Worm (Caenorhabditis elegans) whole organism, L4 larva: ENCODE measurements around the gene PDB1.1.

ENCODE experiments used
- F26F4.8 ChIP-seq: fragments of 200-800 bp; sonication (Bioruptor generic); conservative IDR thresholded peaks from 2 replicates; pipeline ENCODE4 v1.3.6; 2022; ENCODE audit warnings: missing genetic modification characterization, missing compliant biosample characterization
- F49E8.2 ChIP-seq: sonication (generic microtip); optimal IDR thresholded peaks from 2 replicates; lab custom pipeline; 2016; ENCODE audit warnings: missing compliant biosample characterization, mild to moderate bottlenecking, missing genetic modification characterization, borderline replicate concordance
- T26A8.4 ChIP-seq: fragments of 200-800 bp; sonication (Bioruptor generic); IDR thresholded peaks from 2 replicates; pipeline ENCODE4 v1.3.6; 2022; ENCODE audit warnings: missing genetic modification characterization, missing compliant biosample characterization
- Y5F2A.4 ChIP-seq: fragments of 200-800 bp; sonication (Bioruptor generic); optimal IDR thresholded peaks from 2 replicates; lab custom pipeline; 2018; ENCODE audit warnings: mild to moderate bottlenecking, missing genetic modification characterization, missing compliant biosample characterization
- aha-1 ChIP-seq: fragments of 150-350 bp; peaks from one replicate; lab custom pipeline; 2014; ENCODE audit warnings: missing biosample characterization, missing genetic modification characterization
- ceh-28 ChIP-seq: fragments of 150-350 bp; optimal IDR thresholded peaks from 2 replicates; lab custom pipeline; 2014; ENCODE audit warnings: missing biosample characterization, missing genetic modification reagents, missing genetic modification characterization
- daf-16 ChIP-seq, 3 experiments: sonication (generic microtip); optimal IDR thresholded peaks; 2 replicates each; lab custom pipeline; 2016 to 2017; ENCODE audit warnings: missing genetic modification characterization in 3 of 3, missing genetic modification reagents in 3 of 3, mild to moderate bottlenecking in 2 of 3, missing compliant biosample characterization in 2 of 3, missing biosample characterization in 1 of 3, moderate library complexity in 1 of 3
- daf-8 ChIP-seq: fragments of 200-800 bp; sonication (Bioruptor generic); IDR thresholded peaks from 2 replicates; pipeline ENCODE4 v1.3.6; 2022; ENCODE audit warnings: missing genetic modification characterization, missing compliant biosample characterization
- dmd-8 ChIP-seq: fragments of 200-800 bp; sonication (Bioruptor generic); IDR thresholded peaks from 2 replicates; pipeline ENCODE4 v1.3.6; 2022; ENCODE audit warnings: missing genetic modification characterization, missing compliant biosample characterization
- egl-43 ChIP-seq: fragments of 200-800 bp; sonication (Bioruptor generic); IDR thresholded peaks from 2 replicates; pipeline ENCODE4 v1.3.6; 2022; ENCODE audit warnings: missing genetic modification reagents, missing genetic modification characterization, missing compliant biosample characterization
- fkh-10 ChIP-seq: fragments of 150-350 bp; optimal IDR thresholded peaks from 2 replicates; lab custom pipeline; 2014; ENCODE audit warnings: missing biosample characterization, missing genetic modification reagents, missing genetic modification characterization
- jun-1 ChIP-seq: fragments of 150-350 bp; optimal IDR thresholded peaks from 2 replicates; lab custom pipeline; 2014; ENCODE audit warnings: missing biosample characterization, missing genetic modification reagents, missing genetic modification characterization
- lin-15B ChIP-seq: fragments of 150-350 bp; sonication (generic microtip); optimal IDR thresholded peaks from 3 replicates; lab custom pipeline; 2014; ENCODE audit warnings: missing biosample characterization, missing genetic modification characterization
- mes-2 ChIP-seq: sonication (generic microtip); optimal IDR thresholded peaks from 2 replicates; lab custom pipeline; 2016; ENCODE audit warnings: missing genotype, mild to moderate bottlenecking, missing genetic modification characterization, missing compliant biosample characterization; ENCODE audit not compliant: poor library complexity, severe bottlenecking
- mxl-2 ChIP-seq: fragments of 200-800 bp; sonication (Bioruptor generic); conservative IDR thresholded peaks from 2 replicates; pipeline ENCODE4 v1.3.6; 2022; ENCODE audit warnings: missing genetic modification reagents, missing genetic modification characterization, missing compliant biosample characterization
- nhr-102 ChIP-seq: sonication (generic microtip); optimal IDR thresholded peaks from 2 replicates; lab custom pipeline; 2016; ENCODE audit warnings: mild to moderate bottlenecking, missing genetic modification characterization, moderate library complexity, missing compliant biosample characterization
- nhr-25 ChIP-seq: sonication (generic microtip); optimal IDR thresholded peaks from 2 replicates; lab custom pipeline; 2017; ENCODE audit warnings: missing genetic modification characterization, mild to moderate bottlenecking, missing compliant biosample characterization, antibody characterized with exemption, moderate library complexity, borderline replicate concordance; ENCODE audit not compliant: insufficient read depth
- nhr-42 ChIP-seq: fragments of 200-800 bp; sonication (Bioruptor generic); IDR thresholded peaks from 2 replicates; pipeline ENCODE4 v1.3.6; 2022; ENCODE audit warnings: missing genetic modification characterization, missing compliant biosample characterization
- nhr-6 ChIP-seq: fragments of 150-350 bp; optimal IDR thresholded peaks from 2 replicates; lab custom pipeline; 2014; ENCODE audit warnings: missing biosample characterization, missing genetic modification characterization
- pha-4 ChIP-seq, 2 experiments: fragments of 150-350 bp in 1 of 2; fragments of 200-800 bp in 1 of 2; sonication (Bioruptor generic) in 1 of 2; IDR thresholded peaks in 1 of 2; optimal IDR thresholded peaks in 1 of 2; 2 replicates each; pipeline versions ENCODE4 v1.3.6 to Lab custom; 2014 to 2022; ENCODE audit warnings: missing genetic modification characterization in 2 of 2, missing genetic modification reagents in 2 of 2, missing biosample characterization in 1 of 2, missing compliant biosample characterization in 1 of 2
- set-16 ChIP-seq: fragments of 200-800 bp; sonication (Bioruptor generic); IDR thresholded peaks from 2 replicates; pipeline ENCODE4 v1.3.6; 2022; ENCODE audit warnings: missing genetic modification reagents, missing genetic modification characterization, missing compliant biosample characterization
- spr-1 ChIP-seq: sonication (generic microtip); optimal IDR thresholded peaks from 2 replicates; lab custom pipeline; 2016; ENCODE audit warnings: mild to moderate bottlenecking, missing genetic modification characterization, missing compliant biosample characterization
- spr-3 ChIP-seq: fragments of 200-800 bp; sonication (Bioruptor generic); optimal IDR thresholded peaks from 2 replicates; lab custom pipeline; 2018; ENCODE audit warnings: mild to moderate bottlenecking, missing genetic modification characterization, missing compliant biosample characterization
- unc-62 ChIP-seq, 3 experiments: fragments of 150-350 bp in 1 of 3; sonication (generic microtip); optimal IDR thresholded peaks in 2 of 3; peaks in 1 of 3; 1 replicate in 1 of 3; 2 replicates in 2 of 3; lab custom pipeline; 2014 to 2017; ENCODE audit warnings: missing biosample characterization in 3 of 3, missing genetic modification characterization in 3 of 3, missing genetic modification reagents in 3 of 3, missing genotype in 1 of 3

PDB1.1 gene

DNA sequence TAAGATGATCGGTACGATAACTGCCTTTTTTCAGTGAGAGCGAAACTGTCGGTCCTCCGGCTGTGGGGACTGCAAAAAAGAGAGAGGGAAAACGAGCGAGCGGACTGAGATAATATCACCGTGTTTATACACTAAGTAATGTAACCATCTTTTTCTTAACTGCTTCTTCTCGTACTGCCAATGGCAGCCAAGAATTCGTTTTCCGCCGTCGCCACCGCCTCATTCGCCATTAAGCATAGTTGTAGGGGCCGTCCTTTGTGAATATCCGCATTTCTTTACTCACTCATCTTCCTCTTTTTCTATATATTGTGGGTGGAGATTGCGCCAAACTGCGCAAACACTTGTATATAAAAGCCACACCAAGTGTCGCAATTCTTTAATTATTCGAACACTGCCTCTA lies 12.4 kb downstream of the PDB1.1 start, which contains the start of gene col-174:
col-174 (plus strand) TSS at position 301 of the 400 bp plus-strand sequence.
- no peak for TF ChIP-seq daf-8
- TF ChIP-seq Y5F2A.4 (GFP tag; lab: Kevin White, UChicago), result no peak
- no peak for TF ChIP-seq spr-3 (GFP tag; lab: Kevin White, UChicago)
- TF ChIP-seq nhr-102 (tag; lab: Kevin White, UChicago), result no peak
- TF ChIP-seq mes-2, result no peak

DNA sequence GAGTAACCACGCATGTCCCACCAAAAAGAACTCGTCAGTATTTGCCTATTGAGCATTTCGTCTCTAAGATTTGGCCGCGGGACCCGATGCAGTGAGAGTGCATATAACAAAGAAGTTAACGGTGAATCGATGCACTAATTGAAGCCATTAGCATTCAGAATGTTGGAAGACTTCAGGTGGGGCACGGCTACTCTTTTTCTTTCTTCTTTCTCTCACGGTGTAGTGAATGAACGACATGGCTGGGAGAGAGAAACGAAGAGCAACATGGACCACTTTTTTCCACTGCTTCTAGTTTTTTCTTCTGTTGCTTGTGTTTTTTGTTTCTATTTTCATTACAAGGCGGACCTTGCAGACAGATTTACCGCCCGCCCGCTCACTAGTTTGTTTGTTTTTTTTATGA lies 17.8 kb downstream of the PDB1.1 start:
- no peak for TF ChIP-seq ceh-28 (tag; lab: Kevin White, UChicago)
- peak in 1 of 2 experiments; percentile 91 for TF ChIP-seq unc-62 (GFP tag; optimal IDR thresholded peaks at IDR 0.05 in 1 of 2; lab: Kevin White, UChicago)
- no peak for TF ChIP-seq unc-62 (tag; optimal IDR thresholded peaks at IDR 0.05; lab: Kevin White, UChicago)

DNA sequence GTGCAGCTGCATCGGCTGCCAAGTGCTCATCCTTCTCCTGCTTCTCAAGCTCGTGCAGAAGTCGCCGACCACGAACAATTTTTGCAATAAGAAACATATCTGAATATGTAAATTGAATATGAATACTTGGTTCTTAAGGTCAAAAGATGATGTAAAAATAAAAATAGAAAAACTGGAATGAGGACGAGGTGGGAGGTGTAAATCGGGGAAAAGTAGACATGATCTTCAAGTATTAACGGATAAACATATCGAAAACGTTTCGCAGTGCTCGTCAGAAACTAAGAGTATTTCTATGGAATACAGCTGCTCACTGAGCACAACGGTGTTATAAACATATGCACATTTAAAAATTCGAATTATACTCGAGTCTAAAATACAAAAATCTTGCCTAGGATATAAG lies 18.9 kb downstream of the PDB1.1 start, which contains the start of gene glb-16:
glb-16 (minus strand) TSS at position 101 of the 400 bp plus-strand sequence.
- TF ChIP-seq jun-1 (tag; lab: Kevin White, UChicago) (no peak), fkh-10 (GFP tag; lab: Kevin White, UChicago) (no peak), pha-4 (GFP tag; IDR thresholded peaks at IDR 0.05; lab: Robert Waterston, UW) (no peak), pha-4 (tag; optimal IDR thresholded peaks at IDR 0.05; lab: Kevin White, UChicago) (no peak), mxl-2 (GFP tag; lab: Robert Waterston, UW) (no peak)

DNA sequence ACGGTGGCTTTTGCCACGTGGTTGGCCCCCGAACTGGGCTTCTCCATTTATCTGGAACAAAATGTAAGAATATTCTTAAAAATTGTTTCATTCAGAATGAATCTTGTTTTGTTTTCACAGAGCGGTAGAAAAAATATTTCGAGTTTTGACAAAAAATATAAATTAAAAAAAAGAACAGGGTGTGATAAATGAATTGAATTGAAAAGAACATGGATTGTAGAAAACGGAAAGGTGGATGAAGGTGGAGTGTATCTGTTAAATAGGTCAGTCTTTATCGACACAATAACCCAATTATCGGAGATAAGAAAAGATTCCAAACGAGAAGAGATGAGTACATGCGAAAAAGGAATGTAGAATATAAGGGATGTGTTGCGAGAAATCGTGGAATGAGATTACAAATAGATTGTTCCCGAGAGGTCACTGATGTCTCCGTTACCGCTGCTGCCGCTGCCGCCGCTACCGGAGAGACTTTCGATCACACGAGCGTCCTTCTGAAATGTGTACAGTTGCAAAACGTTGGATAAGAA lies 21.1 kb downstream of the PDB1.1 start, which contains the start of gene dpy-7:
dpy-7 (minus strand) TSS at position 51 of the 527 bp plus-strand sequence.
- TF ChIP-seq T26A8.4 (GFP tag; lab: Robert Waterston, UW), result no peak
- TF ChIP-seq unc-62 (GFP tag; optimal IDR thresholded peaks at IDR 0.05 in 1 of 2; lab: Kevin White, UChicago), result peak in 1 of 2 experiments; percentile 41
- no peak for TF ChIP-seq unc-62 (tag; optimal IDR thresholded peaks at IDR 0.05; lab: Kevin White, UChicago)

DNA sequence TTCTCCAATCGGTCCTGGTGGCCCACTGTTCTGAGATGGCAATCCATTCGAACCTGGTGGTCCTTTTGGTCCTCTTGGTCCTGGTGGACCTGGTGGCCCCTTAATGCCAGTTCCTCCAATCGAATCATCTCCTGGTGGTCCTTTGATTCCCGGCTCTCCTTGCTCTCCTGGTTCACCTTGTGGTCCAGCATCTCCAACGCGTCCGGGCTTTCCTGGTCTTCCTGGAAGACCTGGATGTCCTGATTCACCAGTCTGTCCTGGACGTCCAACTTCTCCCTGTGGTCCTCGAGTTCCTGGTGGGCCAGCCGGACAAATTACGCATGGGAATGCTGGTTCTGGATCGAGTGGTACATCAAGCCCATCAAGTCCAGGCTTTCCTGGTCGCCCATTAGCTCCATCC lies 22.0 kb downstream of the PDB1.1 start:
- TF ChIP-seq nhr-42 (GFP tag; lab: Robert Waterston, UW), result no peak
- 0 out of 2 replicates have a peak, but pooled peaks have one; percentile 16 for TF ChIP-seq dmd-8 (GFP tag; lab: Robert Waterston, UW)
- TF ChIP-seq jun-1 (tag; lab: Kevin White, UChicago), result no peak
- no peak for TF ChIP-seq F49E8.2
- TF ChIP-seq nhr-25 (tag; lab: Kevin White, UChicago), result no peak
- TF ChIP-seq fkh-10 (GFP tag; lab: Kevin White, UChicago), result no peak
- TF ChIP-seq spr-1, result no peak
- peak; percentile 84 for TF ChIP-seq aha-1
- TF ChIP-seq lin-15B (tag; lab: Kevin White, UChicago), result no peak
- TF ChIP-seq F26F4.8, result no peak
- TF ChIP-seq set-16 (GFP tag; lab: Robert Waterston, UW), result peak; percentile 87; the same call in 1 of the 2 replicates
- TF ChIP-seq, all 104 proteins: peak for 3

DNA sequence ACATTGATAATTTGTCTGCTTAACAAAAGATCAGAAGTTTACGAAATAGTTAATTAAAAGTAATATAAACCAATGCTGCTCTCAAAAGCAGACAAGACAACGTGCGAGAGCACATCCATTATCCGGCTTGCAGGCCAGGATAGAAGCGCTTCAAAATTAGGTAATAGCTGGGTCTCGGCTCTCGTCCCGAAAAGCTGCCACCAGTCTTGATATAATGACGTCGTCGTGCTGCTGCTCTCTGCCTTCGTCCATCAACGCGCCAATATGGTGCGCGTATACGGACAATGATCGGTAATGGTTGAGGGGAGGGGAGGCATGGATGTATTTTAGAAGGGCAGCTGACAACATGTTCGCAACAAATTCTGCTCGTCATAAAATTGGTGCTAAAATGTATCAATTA lies 24.4 kb downstream of the PDB1.1 start:
- TF ChIP-seq egl-43 (GFP tag; lab: Robert Waterston, UW) (peak; percentile 60; the same call in 1 of the 2 replicates), daf-16 (GFP tag; optimal IDR thresholded peaks at IDR 0.05; lab: Kevin White, UChicago) (no peak), daf-16 (tag; optimal IDR thresholded peaks at IDR 0.05; lab: Kevin White, UChicago) (no peak)

DNA sequence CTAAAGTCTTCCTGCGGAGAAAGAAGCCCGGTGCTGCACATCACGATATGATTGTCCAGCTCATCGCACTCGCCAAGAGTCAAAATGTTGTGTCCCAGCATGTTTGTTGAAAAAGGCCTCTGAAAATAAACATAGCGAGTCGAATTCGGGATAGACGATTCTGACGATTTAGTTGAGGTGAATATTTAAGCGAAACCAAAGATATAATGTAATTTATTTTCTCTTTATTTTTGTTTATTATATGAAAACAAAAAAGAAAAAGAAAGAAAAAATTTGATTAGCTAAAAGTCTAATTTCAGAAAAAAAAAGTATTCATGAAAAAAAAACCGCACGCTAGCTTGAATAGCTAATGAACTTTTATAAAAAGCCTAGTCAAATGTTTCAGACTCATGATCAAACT lies 26.3 kb downstream of the PDB1.1 start, which contains the start of gene ceh-14:
ceh-14 (minus strand) TSS at position 101 of the 400 bp plus-strand sequence.
- no peak for TF ChIP-seq nhr-6
